Worm (Caenorhabditis elegans): ENCODE measurements around the gene nspe-8.

The nspe-8 gene

DNA sequence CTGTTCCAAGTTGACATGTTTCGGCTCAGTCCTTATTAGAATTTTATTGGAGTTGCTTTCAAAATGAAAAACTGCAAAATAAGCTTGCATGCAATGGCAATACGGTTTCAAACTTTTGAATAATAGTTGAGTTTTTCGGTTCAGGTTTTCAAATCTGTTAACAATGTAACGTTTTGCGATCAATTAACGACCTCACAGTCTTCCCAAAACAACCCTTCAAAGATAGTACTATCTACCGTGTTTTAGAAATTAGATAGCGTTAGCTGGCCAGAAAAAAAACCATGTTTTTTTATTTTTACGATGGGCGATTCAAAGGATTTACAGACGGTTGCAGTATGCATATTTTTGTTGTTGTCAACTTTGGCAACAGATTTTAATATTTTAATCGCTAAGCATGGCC lies 9.1 kb upstream of the nspe-8 start, which contains the start of gene Y38E10A.34:
Gene Y38E10A.34 (plus strand): TSS at position 301 of the 400 bp plus-strand sequence.
- no peak for TF ChIP-seq efl-1 (GFP tag; optimal IDR thresholded peaks at IDR 0.05)
- no peak for TF ChIP-seq ekl-4 (GFP tag; IDR thresholded peaks at IDR 0.05)
- TF ChIP-seq snpc-1.3 (tag; optimal IDR thresholded peaks at IDR 0.05; ENCODE audit: insufficient read depth): no peak
- TF ChIP-seq ztf-6 (GFP tag; IDR thresholded peaks at IDR 0.05): no peak
- no peak for TF ChIP-seq F10E7.11 (tag; optimal IDR thresholded peaks at IDR 0.05)
- TF ChIP-seq B0261.1 (tag; optimal IDR thresholded peaks at IDR 0.05): no peak
- no peak for TF ChIP-seq ama-1 (optimal IDR thresholded peaks at IDR 0.05)
- TF ChIP-seq ama-1 (GFP tag; optimal IDR thresholded peaks at IDR 0.05): no peak
- no peak for TF ChIP-seq F37B4.10 (GFP tag; IDR thresholded peaks at IDR 0.05)
- TF ChIP-seq C06A6.2 (GFP tag; conservative IDR thresholded peaks at IDR 0.05): no peak
- TF ChIP-seq pha-4 (tag; optimal IDR thresholded peaks at IDR 0.05): no peak
- no peak for TF ChIP-seq xnd-1 (tag; optimal IDR thresholded peaks at IDR 0.05)
- TF ChIP-seq cebp-1 (GFP tag; IDR thresholded peaks at IDR 0.05): no peak
- TF ChIP-seq cebp-1 (tag; optimal IDR thresholded peaks at IDR 0.05): no peak
- no peak for TF ChIP-seq K11D2.4 (GFP tag; IDR thresholded peaks at IDR 0.05)
- no peak for TF ChIP-seq ets-4 (GFP tag; optimal IDR thresholded peaks at IDR 0.05)
- TF ChIP-seq lir-1 (GFP tag; conservative IDR thresholded peaks at IDR 0.05): no peak
- no peak for TF ChIP-seq dpff-1 (tag; optimal IDR thresholded peaks at IDR 0.05)
- TF ChIP-seq rpc-1 (optimal IDR thresholded peaks at IDR 0.05): no peak
- no peak for TF ChIP-seq rpc-1 (tag; optimal IDR thresholded peaks at IDR 0.05)
- TF ChIP-seq rcor-1 (GFP tag; IDR thresholded peaks at IDR 0.05): no peak

DNA sequence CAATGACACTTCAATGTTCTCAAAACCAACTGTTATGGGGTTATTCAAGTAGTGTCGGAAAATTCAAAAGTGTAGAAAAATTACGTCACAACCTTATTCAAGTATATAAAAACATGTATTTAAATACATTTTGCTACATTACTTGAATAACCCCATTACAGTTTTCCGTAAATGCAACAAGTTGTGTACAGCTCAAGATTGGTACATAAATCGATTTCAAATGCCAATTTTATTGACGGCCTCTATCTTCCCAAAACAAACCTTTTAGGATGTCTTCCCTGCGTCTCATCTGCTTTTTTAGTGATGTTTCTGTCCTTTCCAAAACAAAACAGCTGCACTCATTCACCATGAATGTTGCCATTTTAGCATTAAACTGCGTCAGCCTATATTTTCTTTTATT lies 7.6 kb upstream of the nspe-8 start, which contains the start of gene Y38E10A.28:
Gene Y38E10A.28 (plus strand): TSS at position 301 of the 400 bp plus-strand sequence.
- TF ChIP-seq unc-130 (GFP tag; optimal IDR thresholded peaks at IDR 0.05) (no peak), let-607 (tag; optimal IDR thresholded peaks at IDR 0.05) (no peak), tbx-9 (tag; optimal IDR thresholded peaks at IDR 0.05; ENCODE audit: borderline replicate concordance) (no peak), egrh-3 (GFP tag; IDR thresholded peaks at IDR 0.05) (no peak), lin-26 (GFP tag; IDR thresholded peaks at IDR 0.05) (no peak), B0035.1 (tag; optimal IDR thresholded peaks at IDR 0.05) (no peak), cebp-2 (GFP tag; IDR thresholded peaks at IDR 0.05) (no peak), ama-1 (optimal IDR thresholded peaks at IDR 0.05) (no peak), ama-1 (GFP tag; optimal IDR thresholded peaks at IDR 0.05) (no peak), ceh-79 (tag; optimal IDR thresholded peaks at IDR 0.05) (no peak), attf-3 (GFP tag; conservative IDR thresholded peaks at IDR 0.05) (no peak), Y53G8AR.9 (GFP tag; conservative IDR thresholded peaks at IDR 0.05) (no peak)

DNA sequence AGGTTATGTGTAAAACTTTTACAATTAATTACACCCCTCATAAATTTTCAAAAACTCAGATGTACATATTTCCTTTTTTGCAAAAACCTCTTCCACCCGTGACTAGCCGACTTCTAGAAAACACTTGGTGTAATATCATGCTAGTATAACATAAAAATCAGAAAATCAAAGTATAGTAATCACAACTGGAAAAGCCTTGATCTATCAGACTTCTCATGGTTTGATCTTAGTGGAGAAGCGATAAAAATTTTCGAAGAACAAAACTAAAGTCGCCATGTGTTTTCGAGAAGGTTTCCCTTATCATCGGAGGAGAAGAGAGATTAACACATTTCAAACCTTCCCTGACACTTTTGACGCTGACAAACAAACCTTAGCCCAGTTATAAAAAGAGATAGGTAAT lies 6.8 kb upstream of the nspe-8 start, which contains the start of gene nspe-5:
Gene nspe-5 (plus strand): TSS at position 301 of the 400 bp plus-strand sequence.
- TF ChIP-seq F10E7.11 (tag; optimal IDR thresholded peaks at IDR 0.05) (no peak), ceh-100 (GFP tag; IDR thresholded peaks at IDR 0.05) (no peak), nfyb-1 (GFP tag; IDR thresholded peaks at IDR 0.05) (no peak), atf-7 (tag; optimal IDR thresholded peaks at IDR 0.05) (no peak), fkh-3 (tag; optimal IDR thresholded peaks at IDR 0.05) (no peak), cebp-1 (GFP tag; IDR thresholded peaks at IDR 0.05) (no peak), cebp-1 (tag; optimal IDR thresholded peaks at IDR 0.05) (no peak), die-1 (tag; optimal IDR thresholded peaks at IDR 0.05) (no peak), let-526 (GFP tag; IDR thresholded peaks at IDR 0.05) (no peak), tbp1 (GFP tag; optimal IDR thresholded peaks at IDR 0.05) (no peak), zim-3 (tag; optimal IDR thresholded peaks at IDR 0.05) (no peak), attf-3 (GFP tag; conservative IDR thresholded peaks at IDR 0.05) (no peak), sptf-2 (GFP tag; optimal IDR thresholded peaks at IDR 0.05) (no peak), nhr-179 (tag; optimal IDR thresholded peaks at IDR 0.05) (no peak)

Measured in whole organism, young adult.